Worm (Caenorhabditis elegans): ENCODE results near the gene mua-6.

DNA sequence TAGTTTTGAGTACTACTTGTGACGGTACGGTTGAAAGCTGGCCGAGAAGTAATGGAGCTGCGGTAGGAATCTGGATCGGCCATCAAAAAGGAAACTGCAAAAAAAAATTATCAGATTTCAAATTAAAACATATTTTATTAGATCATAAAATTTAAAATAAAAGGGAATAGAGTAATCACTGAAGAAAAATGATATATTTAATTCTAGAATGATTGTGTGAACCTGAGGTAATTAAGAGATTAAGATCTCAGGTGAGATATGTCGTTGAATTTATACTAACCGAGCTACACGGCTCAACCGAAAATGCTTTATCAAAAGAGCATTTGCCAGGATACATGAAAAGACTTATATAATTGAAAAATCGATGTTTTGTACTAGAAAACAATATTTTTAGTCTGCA lies 4.5 kb upstream of the mua-6 start, which contains the start of gene ifa-3:
- TF ChIP-seq nhr-11 (tag; optimal IDR thresholded peaks at IDR 0.05) (no peak), hmg-1.1 (GFP tag; IDR thresholded peaks at IDR 0.05) (no peak), nhr-6 (tag; optimal IDR thresholded peaks at IDR 0.05) (no peak), R02D3.7 (tag; optimal IDR thresholded peaks at IDR 0.05) (no peak), zip-2 (tag; optimal IDR thresholded peaks at IDR 0.05) (no peak), set-16 (GFP tag; IDR thresholded peaks at IDR 0.05) (no peak), unc-62 (GFP tag; optimal IDR thresholded peaks at IDR 0.05 in 1 of 2) (no peak), unc-62 (tag; optimal IDR thresholded peaks at IDR 0.05) (no peak), nhr-77 (tag; optimal IDR thresholded peaks at IDR 0.05) (no peak)
